Worm (Caenorhabditis elegans) whole organism, L4/young adult: ENCODE data around the gene F58G1.3.
A peak's percentile ranks its signal among the peaks of the same experiment; 100 is the strongest.

Experiments
- W03F9.2 ChIP-seq: fragments of 150-350 bp; optimal IDR thresholded peaks from 2 replicates; lab custom pipeline; 2014; ENCODE audit warnings: missing biosample characterization, missing genetic modification characterization
- dao-5 ChIP-seq: sonication (generic microtip); optimal IDR thresholded peaks from 2 replicates; lab custom pipeline; 2016; ENCODE audit warnings: missing genotype, missing genetic modification characterization, moderate library complexity, missing compliant biosample characterization
- him-1 ChIP-seq: sonication (generic microtip); optimal IDR thresholded peaks from 2 replicates; lab custom pipeline; 2016; ENCODE audit warnings: missing genotype, missing genetic modification reagents, missing genetic modification characterization, missing compliant biosample characterization

The F58G1.3 gene

DNA sequence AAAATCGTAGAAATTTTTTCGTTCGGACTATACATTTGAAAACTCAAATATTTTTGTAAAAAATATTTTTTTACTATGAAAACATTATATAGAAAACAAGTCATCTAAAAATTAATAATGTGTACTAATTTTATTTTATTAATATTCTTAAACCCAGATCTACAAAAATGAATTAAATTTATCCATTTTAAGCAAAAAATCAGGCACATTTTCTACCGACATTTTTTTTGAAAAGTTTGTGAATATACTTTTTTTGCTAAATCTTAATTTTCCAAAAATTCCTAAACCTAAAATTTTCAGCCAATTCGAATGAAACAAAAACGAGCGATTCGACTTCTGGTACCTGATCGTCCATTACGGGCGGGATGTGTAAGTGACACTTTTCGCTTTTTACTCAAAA is 11.7 kb upstream of the F58G1.3 start, which contains the start of gene arrd-10:
TSS of gene arrd-10 (plus strand) at position 301 of the 400 bp plus-strand sequence.
- TF ChIP-seq him-1 (tag; lab: Kevin White, UChicago), result no peak

DNA sequence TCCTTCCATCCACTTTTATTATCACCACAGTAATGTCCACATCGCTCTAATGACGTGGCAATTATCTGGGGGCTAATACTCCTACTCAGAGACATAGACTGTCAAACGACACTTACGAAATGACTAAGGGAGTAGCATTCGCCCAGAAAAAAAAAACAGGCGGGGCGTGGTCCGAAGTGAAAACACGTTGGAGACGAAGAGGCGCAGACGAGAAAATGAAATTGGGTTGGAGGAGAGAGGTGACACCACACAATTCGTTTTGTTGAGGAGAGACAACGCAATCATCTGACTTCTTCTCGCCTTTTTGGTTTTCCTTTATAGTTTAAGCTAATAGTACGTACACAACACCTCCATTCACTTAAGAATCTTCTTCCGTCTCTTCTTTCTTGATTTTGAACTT is 11.0 kb upstream of the F58G1.3 start:
- TF ChIP-seq him-1 (tag; lab: Kevin White, UChicago) (no peak), W03F9.2 (tag; lab: Kevin White, UChicago) (no peak), dao-5 (no peak)

DNA sequence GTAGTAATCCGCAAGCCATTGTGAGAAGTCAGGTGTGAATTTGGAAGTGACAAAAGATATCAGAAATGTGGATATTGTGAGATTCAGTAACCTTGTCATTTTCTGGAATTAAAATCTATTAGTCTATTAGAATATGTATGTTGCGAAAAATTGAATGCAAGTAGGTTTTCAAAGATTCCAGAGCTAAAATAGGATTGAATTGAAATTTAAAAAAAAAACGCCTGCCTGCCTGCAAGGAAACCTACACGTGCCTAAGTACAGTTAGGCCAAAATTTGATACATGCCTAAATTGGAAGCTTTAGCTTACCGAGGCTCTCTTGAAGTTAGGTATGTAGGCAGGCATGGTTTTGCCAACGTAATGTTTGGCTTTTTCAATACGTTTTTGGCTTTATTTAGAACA is 7.1 kb upstream of the F58G1.3 start, which contains the start of gene lips-9:
TSS of gene lips-9 (minus strand) at position 101 of the 400 bp plus-strand sequence.
- TF ChIP-seq W03F9.2 (tag; lab: Kevin White, UChicago), result no peak
- no peak for TF ChIP-seq dao-5
- TF ChIP-seq him-1 (tag; lab: Kevin White, UChicago), result no peak

DNA sequence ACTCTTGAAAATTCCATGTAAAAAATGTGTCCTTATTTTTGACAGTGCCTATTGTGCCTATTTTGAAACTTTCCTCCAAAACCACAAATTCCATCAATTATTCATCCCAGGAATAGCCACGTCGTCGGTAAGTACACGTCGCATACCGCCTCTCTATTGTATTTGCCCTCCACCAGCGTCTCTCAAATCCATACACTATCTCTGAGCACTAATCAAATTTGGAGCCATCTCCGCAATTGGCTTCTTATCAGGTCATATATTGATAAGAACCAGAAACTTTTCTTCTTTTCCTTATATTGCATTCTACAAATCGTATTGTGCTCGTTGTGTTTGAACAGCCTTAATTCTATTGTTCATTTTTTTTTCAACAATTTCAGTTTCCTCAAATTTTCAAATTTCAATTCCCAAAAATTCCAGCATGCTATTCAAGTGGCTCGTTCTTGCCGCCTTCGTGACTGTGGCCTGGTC is 3.3 kb upstream of the F58G1.3 start, which contains the start of gene dct-18:
TSS of gene dct-18 (plus strand) at position 418 of the 468 bp plus-strand sequence.
- TF ChIP-seq dao-5 (no peak), him-1 (tag; lab: Kevin White, UChicago) (no peak), W03F9.2 (tag; lab: Kevin White, UChicago) (no peak)

DNA sequence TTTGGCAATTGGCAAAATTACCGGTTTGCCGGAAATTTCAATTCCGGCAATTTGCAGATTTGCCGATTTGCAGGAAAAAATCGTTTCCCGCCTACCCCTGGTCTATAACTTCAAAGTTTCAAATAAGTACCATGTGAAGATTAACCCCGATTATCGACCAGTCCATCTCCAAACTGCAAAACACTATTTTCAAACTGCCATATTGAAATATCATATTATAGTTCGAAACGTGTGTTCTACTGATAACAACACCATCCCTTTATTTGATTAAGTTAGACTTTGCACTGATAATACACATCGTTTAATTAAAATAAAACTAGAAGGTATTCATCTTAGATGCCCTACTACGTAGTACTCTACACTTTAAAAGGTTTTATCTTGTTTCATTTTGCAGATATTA is 2.0 kb upstream of the F58G1.3 start:
- TF ChIP-seq dao-5 (no peak), W03F9.2 (tag; lab: Kevin White, UChicago) (no peak), him-1 (tag; lab: Kevin White, UChicago) (no peak)

DNA sequence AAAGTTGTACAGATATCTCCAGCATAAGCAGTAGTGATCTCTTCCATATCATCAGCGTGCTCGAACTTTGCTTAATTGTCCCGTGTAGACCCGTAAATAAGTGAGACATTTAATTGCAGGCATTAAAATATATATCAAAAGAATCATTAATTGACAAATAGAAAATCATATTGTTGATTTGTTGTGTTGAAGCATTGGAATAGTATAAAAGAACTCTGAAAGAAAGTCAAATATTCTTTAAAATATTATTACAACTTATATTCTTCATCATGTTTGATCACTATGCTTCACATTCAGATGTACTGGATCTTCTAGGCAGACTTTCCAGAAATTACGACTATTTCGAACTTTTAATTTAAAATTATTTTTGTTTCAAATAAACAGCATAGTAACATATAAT is 2.6 kb downstream of the F58G1.3 start, which contains the start of gene F58G1.8:
TSS of gene F58G1.8 (minus strand) at position 101 of the 400 bp plus-strand sequence.
- no peak for TF ChIP-seq him-1 (tag; lab: Kevin White, UChicago)
- TF ChIP-seq dao-5, result no peak
- TF ChIP-seq W03F9.2 (tag; lab: Kevin White, UChicago), result no peak

DNA sequence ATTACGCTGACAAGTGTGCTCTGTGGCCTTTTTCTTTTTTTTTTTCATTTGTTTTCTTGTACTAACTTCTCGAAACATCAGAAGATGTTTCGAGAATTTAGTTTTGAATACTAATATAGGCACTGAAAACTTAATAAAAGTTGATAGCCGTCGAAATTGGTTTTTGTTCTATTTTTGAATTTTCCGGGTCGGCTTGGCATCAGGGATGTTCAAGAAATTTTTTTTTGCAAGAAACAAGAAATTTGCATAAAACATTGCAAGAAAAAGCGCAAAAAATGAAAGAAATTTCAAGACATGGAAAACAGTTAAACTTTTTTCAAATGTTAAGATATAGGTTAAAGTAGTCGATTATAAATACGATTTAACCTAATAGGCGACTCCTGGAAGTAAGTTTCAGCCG is 4.9 kb downstream of the F58G1.3 start:
- TF ChIP-seq dao-5, result no peak
- no peak for TF ChIP-seq him-1 (tag; lab: Kevin White, UChicago)
- no peak for TF ChIP-seq W03F9.2 (tag; lab: Kevin White, UChicago)

DNA sequence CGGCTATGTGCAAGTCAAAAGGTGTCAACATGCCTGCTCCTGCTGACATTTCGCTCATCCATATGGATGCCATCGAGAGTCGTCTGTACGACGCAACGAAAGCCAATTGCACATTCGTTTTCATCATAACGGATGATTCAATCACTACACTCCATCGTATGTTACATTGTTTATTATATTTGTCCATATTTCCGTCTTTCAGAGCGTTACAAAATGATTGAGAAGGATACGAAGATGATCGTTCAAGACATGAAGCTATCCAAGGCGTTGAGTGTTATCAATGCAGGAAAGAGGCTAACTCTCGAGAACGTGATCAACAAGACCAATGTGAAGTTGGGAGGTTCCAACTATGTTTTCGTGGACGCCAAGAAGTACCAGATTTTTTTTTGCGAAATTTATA is 6.7 kb downstream of the F58G1.3 start:
- no peak for TF ChIP-seq him-1 (tag; lab: Kevin White, UChicago)
- no peak for TF ChIP-seq W03F9.2 (tag; lab: Kevin White, UChicago)
- TF ChIP-seq dao-5, result no peak

DNA sequence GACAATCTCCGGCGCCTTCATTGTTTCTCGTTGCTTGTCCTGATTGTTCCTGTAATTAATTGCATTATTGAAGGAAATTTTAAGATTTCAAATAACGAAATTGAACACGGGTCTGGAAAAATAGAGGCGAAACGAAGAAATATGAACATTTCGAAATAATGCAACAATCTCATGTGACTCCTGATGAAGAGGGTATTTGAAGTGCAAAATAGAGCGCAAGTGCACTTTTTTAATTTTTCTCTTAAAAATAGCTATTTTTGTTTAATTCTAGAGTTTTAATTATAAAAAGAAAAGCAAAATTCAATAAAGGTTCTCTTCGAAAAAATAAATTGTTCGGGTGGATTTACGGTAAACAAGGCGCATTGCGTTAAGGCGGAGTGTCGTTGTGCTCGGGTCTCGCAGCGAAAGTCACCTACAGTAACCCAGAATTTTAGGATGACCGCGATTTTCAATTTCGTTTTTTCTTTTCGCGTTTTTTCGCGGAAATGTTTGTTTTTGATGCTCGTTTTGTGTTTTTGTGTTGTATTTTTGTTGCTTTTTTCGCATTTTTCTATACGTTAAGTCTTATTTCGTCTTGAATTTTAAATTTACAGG is 9.1 kb downstream of the F58G1.3 start, which contains the start of the genes F58G1.2 and wago-4:
TSS of gene F58G1.2 (minus strand) at position 51 of the 594 bp plus-strand sequence.
TSS of gene wago-4 (plus strand) at position 592 of the 594 bp plus-strand sequence.
- TF ChIP-seq W03F9.2 (tag; lab: Kevin White, UChicago) (peak; percentile 65), him-1 (tag; lab: Kevin White, UChicago) (no peak)

DNA sequence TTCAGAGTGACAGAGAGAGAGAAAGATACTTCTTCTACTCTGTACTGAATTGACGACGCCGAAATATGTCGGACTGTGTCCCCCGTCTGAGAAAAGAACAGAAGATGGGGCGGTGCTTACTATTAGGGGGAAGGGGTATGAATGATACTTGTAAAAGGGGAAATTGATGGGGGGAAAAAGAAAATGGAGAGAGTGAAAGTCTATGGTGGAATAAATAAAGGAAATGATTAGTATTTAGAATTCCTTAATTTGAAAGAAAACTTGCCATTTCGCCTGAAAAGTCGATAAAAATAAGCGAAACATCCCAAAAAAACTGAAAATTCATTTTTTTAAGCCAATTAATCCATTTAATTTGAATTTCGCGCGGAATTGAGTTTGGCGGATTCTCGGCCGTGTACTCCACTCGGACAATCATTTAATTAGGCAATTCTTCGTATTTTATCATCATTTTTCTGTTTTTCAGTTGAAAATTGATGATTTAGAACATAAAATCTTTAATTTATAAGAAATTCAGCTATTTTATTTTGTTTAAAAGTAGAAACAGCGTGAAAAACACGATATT is 13.5 kb downstream of the F58G1.3 start, which contains the start of gene F35C5.12:
TSS of gene F35C5.12 (minus strand) at position 51 of the 562 bp plus-strand sequence.
- no peak for TF ChIP-seq W03F9.2 (tag; lab: Kevin White, UChicago)
- TF ChIP-seq dao-5, result no peak
- TF ChIP-seq him-1 (tag; lab: Kevin White, UChicago), result no peak

DNA sequence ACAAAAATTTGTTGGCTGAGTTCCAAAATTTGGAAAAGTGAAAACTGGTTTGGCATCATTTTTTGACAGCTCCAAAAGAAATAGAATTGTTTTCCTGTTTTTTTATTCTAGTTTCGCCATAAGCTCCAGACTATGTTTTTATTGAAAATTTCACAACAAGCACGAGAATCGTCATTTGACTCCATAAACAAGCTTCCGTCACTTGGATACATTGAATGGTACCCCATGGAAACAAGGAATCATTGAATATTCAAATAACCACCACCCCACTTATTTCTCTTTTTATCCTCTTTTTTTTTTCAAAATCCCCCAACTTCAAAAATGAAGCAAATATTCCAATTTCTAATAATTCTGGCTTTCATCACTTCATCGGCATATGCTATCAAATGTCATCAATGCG is 19.4 kb downstream of the F58G1.3 start, which contains the start of gene ddn-2:
TSS of gene ddn-2 (plus strand) at position 301 of the 400 bp plus-strand sequence.
- TF ChIP-seq dao-5 (no peak), him-1 (tag; lab: Kevin White, UChicago) (no peak), W03F9.2 (tag; lab: Kevin White, UChicago) (no peak)

DNA sequence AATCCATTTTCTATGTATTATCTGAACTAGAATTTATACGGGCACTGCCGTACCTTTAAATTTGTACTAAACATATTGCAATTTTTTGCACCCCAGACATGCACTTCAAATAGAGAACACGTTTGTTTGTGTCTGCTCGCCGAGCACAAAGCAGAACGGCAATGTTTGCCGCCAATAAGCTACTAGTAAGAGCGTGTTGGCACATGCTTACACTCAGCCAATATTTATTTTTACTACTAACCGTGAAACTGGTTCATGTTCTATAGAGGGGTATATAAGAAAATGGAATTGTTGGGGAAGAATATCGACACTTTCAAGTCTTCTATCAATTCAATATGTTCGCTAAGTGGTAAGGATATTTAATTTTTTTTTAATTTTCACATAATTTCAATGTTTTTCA is 21.1 kb downstream of the F58G1.3 start, which contains the start of gene nspb-11:
TSS of gene nspb-11 (plus strand) at position 301 of the 400 bp plus-strand sequence.
- TF ChIP-seq dao-5 (no peak), W03F9.2 (tag; lab: Kevin White, UChicago) (no peak), him-1 (tag; lab: Kevin White, UChicago) (no peak)

DNA sequence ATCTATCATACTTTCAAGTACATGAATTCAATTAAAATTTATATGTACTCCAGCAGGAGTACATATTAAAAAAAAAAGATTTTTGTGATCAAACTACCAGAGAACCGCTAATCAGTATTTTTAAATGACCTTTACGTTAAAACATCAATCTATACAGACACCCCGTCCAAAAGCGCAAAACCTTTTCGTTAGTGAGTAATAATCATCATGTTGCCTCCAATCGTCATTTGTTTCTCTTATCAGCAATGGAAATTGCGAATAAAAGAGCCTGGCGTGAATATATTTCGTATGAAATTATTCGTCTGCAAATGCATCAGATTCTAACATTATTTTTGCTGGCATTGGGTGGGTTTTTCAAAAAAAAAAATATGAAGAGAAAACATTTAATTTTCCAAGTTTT is 24.0 kb downstream of the F58G1.3 start, which contains the start of gene clec-66:
TSS of gene clec-66 (plus strand) at position 225 of the 400 bp plus-strand sequence.
- no peak for TF ChIP-seq him-1 (tag; lab: Kevin White, UChicago)
- no peak for TF ChIP-seq W03F9.2 (tag; lab: Kevin White, UChicago)
- no peak for TF ChIP-seq dao-5

DNA sequence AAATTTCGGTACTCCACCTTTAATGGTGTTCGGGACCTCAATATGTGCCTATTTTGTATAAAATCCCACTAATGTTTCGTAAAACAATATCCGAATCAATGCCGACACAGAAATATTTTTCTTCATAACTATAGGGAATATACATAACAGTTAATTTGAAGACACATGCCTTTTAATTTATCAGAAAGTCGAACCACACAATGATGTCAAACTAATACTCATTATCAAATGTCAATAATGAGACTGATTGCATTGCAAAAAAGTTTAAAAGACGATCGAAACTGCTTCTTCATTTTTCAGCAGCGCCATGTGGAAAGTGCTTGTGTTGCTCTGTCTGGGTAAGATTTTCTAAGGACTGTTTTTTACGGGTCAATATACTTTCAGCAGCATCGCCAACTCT is 27.1 kb downstream of the F58G1.3 start, which contains the start of gene clec-65:
TSS of gene clec-65 (plus strand) at position 301 of the 400 bp plus-strand sequence.
- TF ChIP-seq him-1 (tag; lab: Kevin White, UChicago), result no peak
- no peak for TF ChIP-seq W03F9.2 (tag; lab: Kevin White, UChicago)
- TF ChIP-seq dao-5, result no peak
